Fruit fly (Drosophila melanogaster) whole organism, embryonic: ENCODE data around the gene CG1542.

Experiments
- B-H2 ChIP-seq: fragments of 200-800 bp; sonication (Bioruptor generic); optimal IDR thresholded peaks from 2 replicates; lab custom pipeline; 2018; ENCODE audit warnings: missing biosample characterization, mild to moderate bottlenecking, missing genetic modification characterization
- CG1024 ChIP-seq: fragments of 200-800 bp; sonication (Bioruptor generic); IDR thresholded peaks from 2 replicates; pipeline ENCODE4 v1.3.6; 2022; ENCODE audit warnings: missing biosample characterization, missing genetic modification characterization
- CG10274 ChIP-seq: fragments of 200-800 bp; sonication (Bioruptor generic); optimal IDR thresholded peaks from 3 replicates; lab custom pipeline; 2017; ENCODE audit warnings: missing biosample characterization, mild to moderate bottlenecking, missing genetic modification characterization
- CG11504 ChIP-seq: fragments of 200-800 bp; sonication (Bioruptor generic); optimal IDR thresholded peaks from 3 replicates; lab custom pipeline; 2019; ENCODE audit warnings: missing biosample characterization, mild to moderate bottlenecking, missing genetic modification characterization, moderate library complexity
- CG12299 ChIP-seq: fragments of 200-800 bp; sonication (Bioruptor generic); optimal IDR thresholded peaks from 2 replicates; lab custom pipeline; 2018; ENCODE audit warnings: missing biosample characterization, mild to moderate bottlenecking, missing genetic modification characterization
- CG12769 ChIP-seq: fragments of 200-800 bp; sonication (Bioruptor generic); optimal IDR thresholded peaks from 2 replicates; lab custom pipeline; 2019; ENCODE audit warnings: missing biosample characterization, mild to moderate bottlenecking, missing genetic modification characterization, moderate library complexity
- CG12942 ChIP-seq: fragments of 200-800 bp; sonication (Bioruptor generic); optimal IDR thresholded peaks from 3 replicates; lab custom pipeline; 2016; ENCODE audit warnings: missing biosample characterization, missing genetic modification characterization
- CG15601 ChIP-seq: fragments of 200-800 bp; sonication (Bioruptor generic); optimal IDR thresholded peaks from 3 replicates; lab custom pipeline; 2019; ENCODE audit warnings: missing biosample characterization, mild to moderate bottlenecking, missing genetic modification characterization, moderate library complexity
- CG16813 ChIP-seq: fragments of 200-800 bp; sonication (Bioruptor generic); IDR thresholded peaks from 3 replicates; pipeline ENCODE4 v1.3.6; 2022; ENCODE audit warnings: missing biosample characterization, missing genetic modification characterization; ENCODE audit not compliant: partially characterized antibody
- CG16815 ChIP-seq: fragments of 200-800 bp; sonication (Bioruptor generic); optimal IDR thresholded peaks from 3 replicates; lab custom pipeline; 2017; ENCODE audit warnings: missing biosample characterization, mild to moderate bottlenecking, missing genetic modification characterization
- CG2202 ChIP-seq: fragments of 200-800 bp; sonication (Bioruptor generic); optimal IDR thresholded peaks from 2 replicates; lab custom pipeline; 2018; ENCODE audit warnings: missing biosample characterization, mild to moderate bottlenecking, missing genetic modification characterization
- CG30431 ChIP-seq: fragments of 200-800 bp; sonication (Bioruptor generic); optimal IDR thresholded peaks from 2 replicates; lab custom pipeline; 2017; ENCODE audit warnings: missing biosample characterization, missing genetic modification characterization
- CG31388 ChIP-seq: fragments of 200-800 bp; sonication (Bioruptor generic); optimal IDR thresholded peaks from 2 replicates; lab custom pipeline; 2016; ENCODE audit warnings: missing biosample characterization, missing genetic modification characterization
- CG31441 ChIP-seq: fragments of 200-800 bp; sonication (Bioruptor generic); IDR thresholded peaks from 2 replicates; pipeline ENCODE4 v1.3.6; 2022; ENCODE audit warnings: missing biosample characterization, missing genetic modification characterization
- CG32532 ChIP-seq: fragments of 200-800 bp; sonication (Bioruptor generic); IDR thresholded peaks from 2 replicates; pipeline ENCODE4 v1.3.6; 2022; ENCODE audit warnings: missing biosample characterization, missing genetic modification characterization
- CG32772 ChIP-seq: fragments of 200-800 bp; sonication (Bioruptor generic); IDR thresholded peaks from 2 replicates; pipeline ENCODE4 v1.3.6; 2022; ENCODE audit warnings: missing biosample characterization, missing genetic modification characterization
- CG34422 ChIP-seq: fragments of 200-800 bp; sonication (Bioruptor generic); IDR thresholded peaks from 3 replicates; pipeline ENCODE4 v1.3.6; 2022; ENCODE audit warnings: missing biosample characterization, missing genetic modification characterization
- CG3838 ChIP-seq: fragments of 200-800 bp; sonication (Bioruptor generic); optimal IDR thresholded peaks from 3 replicates; lab custom pipeline; 2016; ENCODE audit warnings: missing biosample characterization, missing genetic modification characterization
- CG4730 ChIP-seq: fragments of 200-800 bp; sonication (Bioruptor generic); IDR thresholded peaks from 2 replicates; pipeline ENCODE4 v1.3.6; 2022; ENCODE audit warnings: missing biosample characterization, missing genetic modification characterization
- CG9817 ChIP-seq: fragments of 200-800 bp; sonication (Bioruptor generic); optimal IDR thresholded peaks from 2 replicates; lab custom pipeline; 2018; ENCODE audit warnings: missing biosample characterization, mild to moderate bottlenecking, missing genetic modification characterization, moderate library complexity
- CG9876 ChIP-seq: fragments of 200-800 bp; sonication (Bioruptor generic); optimal IDR thresholded peaks from 2 replicates; lab custom pipeline; 2016; ENCODE audit warnings: missing biosample characterization, missing genetic modification characterization
- D19A ChIP-seq: fragments of 200-800 bp; optimal IDR thresholded peaks from 3 replicates; lab custom pipeline; 2019; ENCODE audit warnings: missing biosample characterization, mild to moderate bottlenecking, missing genetic modification characterization, moderate library complexity
- Drgx ChIP-seq: fragments of 200-800 bp; sonication (Bioruptor generic); IDR thresholded peaks from 2 replicates; pipeline ENCODE4 v1.3.6; 2022; ENCODE audit warnings: missing biosample characterization, missing genetic modification characterization
- Ets97D ChIP-seq: fragments of 200-800 bp; sonication (Bioruptor generic); optimal IDR thresholded peaks from 3 replicates; lab custom pipeline; 2016; ENCODE audit warnings: missing biosample characterization, missing genetic modification characterization
- Max ChIP-seq: fragments of 200-800 bp; sonication (Bioruptor generic); optimal IDR thresholded peaks from 2 replicates; lab custom pipeline; 2016; ENCODE audit warnings: missing biosample characterization, mild to moderate bottlenecking, missing genetic modification characterization
- NK7.1 ChIP-seq: fragments of 200-800 bp; sonication (Bioruptor generic); optimal IDR thresholded peaks from 3 replicates; lab custom pipeline; 2016; ENCODE audit warnings: missing biosample characterization, missing genetic modification characterization
- NfI ChIP-seq: fragments of 200-800 bp; sonication (Bioruptor generic); optimal IDR thresholded peaks from 3 replicates; lab custom pipeline; 2018; ENCODE audit warnings: missing biosample characterization, mild to moderate bottlenecking, missing genetic modification characterization, moderate library complexity
- PHDP ChIP-seq: fragments of 200-800 bp; sonication (Bioruptor generic); optimal IDR thresholded peaks from 3 replicates; lab custom pipeline; 2018; ENCODE audit warnings: missing biosample characterization, mild to moderate bottlenecking, missing genetic modification characterization, moderate library complexity
- Rx ChIP-seq: fragments of 200-800 bp; sonication (Bioruptor generic); IDR thresholded peaks from 2 replicates; pipeline ENCODE4 v1.3.6; 2022; ENCODE audit warnings: missing biosample characterization, missing genetic modification characterization
- Sry-δ ChIP-seq: fragments of 200-800 bp; sonication (Bioruptor generic); optimal IDR thresholded peaks from 2 replicates; lab custom pipeline; 2016; ENCODE audit warnings: missing biosample characterization, missing genetic modification characterization
- Trl ChIP-seq, 3 experiments: fragments of >200 bp in 2 of 3; fragments of 200-800 bp in 1 of 3; sonication (Bioruptor generic) in 1 of 3; optimal IDR thresholded peaks; 2 replicates in 1 of 3; 3 replicates in 2 of 3; lab custom pipeline; 2016 to 2017; ENCODE audit warnings: missing biosample characterization in 1 of 3, missing genetic modification characterization in 1 of 3
- YL-1 ChIP-seq: fragments of 200-800 bp; sonication (Bioruptor generic); optimal IDR thresholded peaks from 3 replicates; lab custom pipeline; 2017; ENCODE audit warnings: missing biosample characterization, mild to moderate bottlenecking, missing genetic modification characterization
- abd-A ChIP-seq: fragments of 200-800 bp; sonication (Bioruptor generic); optimal IDR thresholded peaks from 3 replicates; lab custom pipeline; 2019; ENCODE audit warnings: missing biosample characterization, mild to moderate bottlenecking, missing genetic modification characterization, moderate library complexity
- bowl ChIP-seq: fragments of 200-800 bp; sonication (Bioruptor generic); IDR thresholded peaks from 2 replicates; pipeline ENCODE4 v1.3.6; 2022; ENCODE audit warnings: missing biosample characterization, missing genetic modification characterization
- cg ChIP-seq: fragments of 200-800 bp; sonication (Bioruptor generic); optimal IDR thresholded peaks from 3 replicates; lab custom pipeline; 2019; ENCODE audit warnings: missing biosample characterization, mild to moderate bottlenecking, missing genetic modification characterization, moderate library complexity
- crol ChIP-seq: fragments of 200-800 bp; sonication (Bioruptor generic); IDR thresholded peaks from 2 replicates; pipeline ENCODE4 v1.3.6; 2022; ENCODE audit warnings: missing biosample characterization, missing genetic modification characterization
- dpn ChIP-seq, 2 experiments: fragments of 200-800 bp; sonication (Bioruptor generic); optimal IDR thresholded peaks; 3 replicates each; lab custom pipeline; 2016; ENCODE audit warnings: missing biosample characterization in 2 of 2, missing genetic modification characterization in 2 of 2
- fru ChIP-seq: fragments of >200 bp; optimal IDR thresholded peaks from 2 replicates; lab custom pipeline; 2017
- grau ChIP-seq: fragments of 200-800 bp; optimal IDR thresholded peaks from 3 replicates; lab custom pipeline; 2019; ENCODE audit warnings: missing biosample characterization, mild to moderate bottlenecking, missing genetic modification characterization, moderate library complexity
- inv ChIP-seq: fragments of 200-800 bp; sonication (Bioruptor generic); IDR thresholded peaks from 2 replicates; pipeline ENCODE4 v1.3.6; 2022; ENCODE audit warnings: missing biosample characterization, missing genetic modification characterization; ENCODE audit not compliant: partially characterized antibody
- knrl ChIP-seq: fragments of 200-800 bp; sonication (Bioruptor generic); IDR thresholded peaks from 3 replicates; pipeline ENCODE4 v1.3.6; 2022; ENCODE audit warnings: missing biosample characterization, missing genetic modification characterization; ENCODE audit not compliant: partially characterized antibody
- lov ChIP-seq, 2 experiments: fragments of 200-800 bp in 1 of 2; fragments of >200 bp in 1 of 2; sonication (Bioruptor generic) in 1 of 2; IDR thresholded peaks in 1 of 2; optimal IDR thresholded peaks in 1 of 2; 2 replicates in 1 of 2; 3 replicates in 1 of 2; pipeline versions ENCODE4 v1.3.6 to Lab custom; 2017 to 2022; ENCODE audit warnings: missing biosample characterization in 1 of 2, missing genetic modification characterization in 1 of 2
- nom ChIP-seq: fragments of 200-800 bp; sonication (Bioruptor generic); optimal IDR thresholded peaks from 2 replicates; lab custom pipeline; 2017; ENCODE audit warnings: missing biosample characterization, missing genetic modification characterization, mild to moderate bottlenecking, moderate library complexity, missing genetic modification reagents
- pzg ChIP-seq: fragments of 200-800 bp; sonication (Bioruptor generic); optimal IDR thresholded peaks from 3 replicates; lab custom pipeline; 2018; ENCODE audit warnings: missing biosample characterization, mild to moderate bottlenecking, missing genetic modification characterization, moderate library complexity
- ranshi ChIP-seq: fragments of 200-800 bp; sonication (Bioruptor generic); IDR thresholded peaks from 2 replicates; pipeline ENCODE4 v1.3.6; 2022; ENCODE audit warnings: missing biosample characterization, missing genetic modification characterization
- salm ChIP-seq: fragments of 200-800 bp; sonication (Bioruptor generic); optimal IDR thresholded peaks from 2 replicates; lab custom pipeline; 2018; ENCODE audit warnings: missing biosample characterization, mild to moderate bottlenecking, missing genetic modification characterization
- sc ChIP-seq, 3 experiments: fragments of >200 bp in 2 of 3; fragments of 200-800 bp in 1 of 3; sonication (Bioruptor generic) in 1 of 3; optimal IDR thresholded peaks; 2 replicates in 2 of 3; 3 replicates in 1 of 3; lab custom pipeline; 2017; ENCODE audit warnings: mild to moderate bottlenecking in 1 of 3, missing biosample characterization in 1 of 3, missing genetic modification characterization in 1 of 3, missing genetic modification reagents in 1 of 3
- tll ChIP-seq, 2 experiments: fragments of 200-800 bp in 1 of 2; fragments of >200 bp in 1 of 2; sonication (Bioruptor generic) in 1 of 2; optimal IDR thresholded peaks; 2 replicates each; lab custom pipeline; 2017 to 2019; ENCODE audit warnings: missing biosample characterization in 2 of 2, missing genetic modification characterization in 2 of 2, mild to moderate bottlenecking in 1 of 2, moderate library complexity in 1 of 2
- vvl ChIP-seq: fragments of 200-800 bp; sonication (Bioruptor generic); IDR thresholded peaks from 2 replicates; pipeline ENCODE4 v1.3.6; 2022; ENCODE audit warnings: missing biosample characterization, missing genetic modification characterization

The CG1542 gene

DNA sequence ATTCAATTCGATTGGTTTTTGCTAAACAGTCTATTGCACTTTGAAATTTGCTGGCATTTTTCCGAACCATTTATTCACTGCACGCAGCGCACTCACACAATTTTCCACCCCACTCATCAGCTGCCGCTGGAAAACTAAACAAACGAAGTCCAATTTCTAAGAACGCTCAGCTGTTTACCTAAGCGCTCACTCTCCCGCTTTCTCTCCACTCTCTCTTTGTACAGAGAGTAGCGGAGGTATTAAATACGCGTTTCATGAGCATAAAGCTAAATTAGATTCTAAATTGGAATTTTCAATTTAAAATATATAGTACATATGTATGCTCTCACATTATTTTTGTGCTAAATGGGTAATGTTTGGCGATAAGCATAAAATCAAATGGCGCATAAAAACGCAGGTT, 44.3 kb upstream of the CG1542 start, which contains the start of gene stops (continued):
- TF ChIP-seq PHDP (tag; lab: Kevin White, UChicago): peak; percentile 53
- no peak for TF ChIP-seq B-H2 (GFP tag; lab: Kevin White, UChicago)
- TF ChIP-seq Max (GFP tag; lab: Kevin White, UChicago): no peak
- no peak for TF ChIP-seq Sry-δ (GFP tag; lab: Kevin White, UChicago)
- TF ChIP-seq inv (GFP tag; lab: Robert Waterston, UW): no peak
- no peak for TF ChIP-seq lov (optimal IDR thresholded peaks at IDR 0.05; lab: Kevin White, UChicago)
- TF ChIP-seq lov (GFP tag; IDR thresholded peaks at IDR 0.05; lab: Robert Waterston, UW): no peak
- peak; percentile 70 to 82 for TF ChIP-seq Trl (optimal IDR thresholded peaks at IDR 0.05; lab: Kevin White, UChicago)
- peak; percentile 59 for TF ChIP-seq Trl (GFP tag; optimal IDR thresholded peaks at IDR 0.05; lab: Kevin White, UChicago)
- TF ChIP-seq cg (GFP tag; lab: Kevin White, UChicago): no peak
- TF ChIP-seq CG16815 (GFP tag; lab: Kevin White, UChicago): no peak
- peak; percentile 10 for TF ChIP-seq NfI (GFP tag; lab: Kevin White, UChicago)
- no peak for TF ChIP-seq CG3838 (GFP tag; lab: Kevin White, UChicago)
- TF ChIP-seq CG4730 (GFP tag; lab: Robert Waterston, UW): no peak
- TF ChIP-seq Drgx (GFP tag; lab: Robert Waterston, UW): no peak
- no peak for TF ChIP-seq abd-A (tag; lab: Kevin White, UChicago)
- TF ChIP-seq YL-1 (GFP tag; lab: Kevin White, UChicago): no peak
- peak; percentile 42 for TF ChIP-seq CG12942 (GFP tag; lab: Kevin White, UChicago)
- TF ChIP-seq grau (tag; lab: Kevin White, UChicago): no peak
- 0 out of 3 replicates have a peak, but pooled peaks have one; percentile 17 for TF ChIP-seq CG34422
- TF ChIP-seq salm: peak; percentile 7
- TF ChIP-seq ranshi (GFP tag; lab: Robert Waterston, UW): peak; percentile 43; the same call in 1 of the 2 replicates
- no peak for TF ChIP-seq NK7.1 (GFP tag; lab: Kevin White, UChicago)
- no peak for TF ChIP-seq Rx
- no peak for TF ChIP-seq fru (lab: Kevin White, UChicago)
- no peak for TF ChIP-seq CG12769
- peak in 1 of 2 experiments; percentile 34 for TF ChIP-seq dpn (GFP tag; optimal IDR thresholded peaks at IDR 0.05; lab: Kevin White, UChicago)
- no peak for TF ChIP-seq nom (GFP tag; lab: Kevin White, UChicago)
- no peak for TF ChIP-seq crol (GFP tag; lab: Robert Waterston, UW)
- no peak for TF ChIP-seq CG32772 (GFP tag; lab: Robert Waterston, UW)
- TF ChIP-seq CG9876 (GFP tag; lab: Kevin White, UChicago): peak; percentile 5
- no peak for TF ChIP-seq CG15601
- TF ChIP-seq tll (GFP tag; optimal IDR thresholded peaks at IDR 0.05; lab: Kevin White, UChicago): no peak
- no peak for TF ChIP-seq CG10274 (GFP tag; lab: Kevin White, UChicago)
- peak; percentile 1 for TF ChIP-seq CG31388 (GFP tag; lab: Kevin White, UChicago)
- TF ChIP-seq pzg (GFP tag; lab: Kevin White, UChicago): no peak
- no peak for TF ChIP-seq CG16813 (GFP tag; lab: Robert Waterston, UW)
- TF ChIP-seq D19A (tag; lab: Kevin White, UChicago): no peak
- no peak for TF ChIP-seq CG12299 (tag; lab: Kevin White, UChicago)
- TF ChIP-seq CG31441 (GFP tag; lab: Robert Waterston, UW): peak; percentile 23; the same call in 1 of the 2 replicates
- no peak for TF ChIP-seq bowl (GFP tag; lab: Robert Waterston, UW)
- TF ChIP-seq knrl (GFP tag; lab: Robert Waterston, UW): no peak
- no peak for TF ChIP-seq sc (optimal IDR thresholded peaks at IDR 0.05; lab: Kevin White, UChicago)
- TF ChIP-seq sc (GFP tag; optimal IDR thresholded peaks at IDR 0.05; lab: Kevin White, UChicago): peak; percentile 64
- no peak for TF ChIP-seq CG9817 (tag; lab: Kevin White, UChicago)
- TF ChIP-seq CG1024 (GFP tag; lab: Robert Waterston, UW): peak; percentile 44; the same call in 1 of the 2 replicates
- TF ChIP-seq CG11504: peak; percentile 14
- TF ChIP-seq vvl: peak; percentile 50
- TF ChIP-seq CG32532 (GFP tag; lab: Robert Waterston, UW): 0 out of 2 replicates have a peak, but pooled peaks have one; percentile 30
- TF ChIP-seq CG2202: peak; percentile 57
- TF ChIP-seq Ets97D: peak; percentile 1
- TF ChIP-seq CG30431 (GFP tag; lab: Kevin White, UChicago): no peak
